Worm (Caenorhabditis elegans): Measurements from ENCODE around the gene srx-128.

ce11 chrV:13790117-13790516, 47.2 kb upstream of the srx-128 start:
- TF ChIP-seq snpc-4 (tag; optimal IDR thresholded peaks at IDR 0.05): no peak
- TF ChIP-seq F26F4.8 (GFP tag; conservative IDR thresholded peaks at IDR 0.05): no peak
- TF ChIP-seq ces-1 (GFP tag; optimal IDR thresholded peaks at IDR 0.05): no peak
- no peak for TF ChIP-seq hlh-30 (tag; optimal IDR thresholded peaks at IDR 0.05; ENCODE audit: insufficient read depth)
- no peak for TF ChIP-seq dve-1 (tag; optimal IDR thresholded peaks at IDR 0.05; ENCODE audit: insufficient read depth)
- no peak for TF ChIP-seq aly-2 (tag; optimal IDR thresholded peaks at IDR 0.05)
- no peak for TF ChIP-seq ceh-20 (GFP tag; IDR thresholded peaks at IDR 0.05)
- no peak for TF ChIP-seq ceh-82 (tag; optimal IDR thresholded peaks at IDR 0.05)
- no peak for TF ChIP-seq daf-16 (GFP tag; optimal IDR thresholded peaks at IDR 0.05)
- TF ChIP-seq daf-16 (tag; optimal IDR thresholded peaks at IDR 0.05): no peak
- no peak for TF ChIP-seq nhr-76 (tag; optimal IDR thresholded peaks at IDR 0.05)
